Comparison of ENCODE assay signal across 4 fruit fly cellular contexts in the genomic region with DNA sequence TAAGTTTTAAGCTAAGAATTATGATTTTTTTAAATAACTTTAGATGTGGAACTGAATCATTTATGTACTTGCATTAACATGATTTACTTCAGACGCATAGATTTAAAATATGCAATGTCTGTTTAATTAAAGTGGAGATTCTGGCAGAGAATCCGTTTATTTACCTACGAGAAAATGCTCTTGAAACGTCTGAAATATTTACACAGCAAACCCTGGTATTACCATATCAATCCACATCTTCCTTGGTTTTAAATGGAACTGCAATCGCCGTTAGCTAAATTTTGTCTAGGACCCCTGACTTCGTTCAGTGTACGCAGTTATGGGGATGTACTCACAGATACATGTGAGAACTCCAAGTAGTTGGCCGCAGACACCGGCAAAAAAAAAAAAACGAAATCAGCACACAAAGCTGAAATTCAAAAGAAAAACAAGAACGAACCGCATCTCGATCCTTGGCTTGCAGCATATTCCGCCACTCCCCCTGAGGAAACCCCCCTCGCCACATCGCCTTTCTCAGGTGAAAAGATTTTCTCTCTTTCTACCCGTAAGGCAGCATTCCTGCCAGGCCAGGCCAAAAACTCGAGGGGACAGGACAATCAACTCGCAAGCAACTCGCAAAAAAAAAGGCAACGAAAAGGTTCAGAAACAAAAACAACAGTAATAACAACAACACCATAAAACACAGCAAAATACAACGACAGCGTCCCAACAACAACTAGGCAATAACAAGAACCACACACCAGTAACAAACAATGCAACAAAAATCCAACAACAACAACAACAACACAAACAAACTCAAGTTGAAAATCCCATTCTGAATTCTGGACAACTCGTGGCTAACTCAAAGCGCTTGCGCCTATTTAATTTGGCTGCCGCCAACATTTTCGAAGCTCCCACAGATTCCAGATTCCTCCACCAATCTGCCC.
TF ChIP-seq lines count a peak whose summit lies in the region.

No protein-coding gene starts in this region.

TF ChIP-seq in whole organism, embryonic, 481 proteins besides CTCF, POLR2A, EP300 and RAD21 (continued from another document and continues in another):
- TF ChIP-seq Hey (tag; optimal IDR thresholded peaks at IDR 0.05; lab: Kevin White, UChicago), result no peak
- no peak for TF ChIP-seq NK7.1 (GFP tag; optimal IDR thresholded peaks at IDR 0.05; lab: Kevin White, UChicago)
- TF ChIP-seq sug (tag; optimal IDR thresholded peaks at IDR 0.05; lab: Kevin White, UChicago), result no peak
- no peak for TF ChIP-seq Jarid2 (GFP tag; optimal IDR thresholded peaks at IDR 0.05; lab: Kevin White, UChicago)
- no peak for TF ChIP-seq repo (GFP tag; optimal IDR thresholded peaks at IDR 0.05; lab: Kevin White, UChicago)
- TF ChIP-seq BEAF-32 (GFP tag; optimal IDR thresholded peaks at IDR 0.05; lab: Kevin White, UChicago), result no peak
- TF ChIP-seq C15 (GFP tag; IDR thresholded peaks at IDR 0.05; lab: Robert Waterston, UW), result no peak
- TF ChIP-seq CG32532 (GFP tag; IDR thresholded peaks at IDR 0.05; lab: Robert Waterston, UW), result no peak
- no peak for TF ChIP-seq CG42726 (GFP tag; IDR thresholded peaks at IDR 0.05; lab: Robert Waterston, UW; ENCODE audit: partially characterized antibody)
- no peak for TF ChIP-seq CG10366 (GFP tag; IDR thresholded peaks at IDR 0.05; lab: Robert Waterston, UW)
- TF ChIP-seq lbe (GFP tag; optimal IDR thresholded peaks at IDR 0.05; lab: Kevin White, UChicago), result peak; percentile 61
- no peak for TF ChIP-seq ci (GFP tag; IDR thresholded peaks at IDR 0.05; lab: Robert Waterston, UW)
- TF ChIP-seq Fer1 (GFP tag; optimal IDR thresholded peaks at IDR 0.05; lab: Kevin White, UChicago), result no peak
- peak; percentile 95 for TF ChIP-seq CG4360 (GFP tag; IDR thresholded peaks at IDR 0.05; lab: Robert Waterston, UW)
- TF ChIP-seq CG6813 (GFP tag; optimal IDR thresholded peaks at IDR 0.05; lab: Kevin White, UChicago), result no peak
- TF ChIP-seq eve (GFP tag; optimal IDR thresholded peaks at IDR 0.05; lab: Kevin White, UChicago), result peak in 1 of 2 experiments; percentile 34
- TF ChIP-seq lmd (GFP tag; IDR thresholded peaks at IDR 0.05; lab: Robert Waterston, UW), result no peak
- no peak for TF ChIP-seq wek (GFP tag; optimal IDR thresholded peaks at IDR 0.05; lab: Kevin White, UChicago)
- no peak for TF ChIP-seq CG4707 (GFP tag; optimal IDR thresholded peaks at IDR 0.05; lab: Kevin White, UChicago)
- TF ChIP-seq zfh2 (GFP tag; optimal IDR thresholded peaks at IDR 0.05; lab: Kevin White, UChicago), result no peak
- no peak for TF ChIP-seq CG18476 (GFP tag; optimal IDR thresholded peaks at IDR 0.05; lab: Kevin White, UChicago)
- no peak for TF ChIP-seq knrl (GFP tag; IDR thresholded peaks at IDR 0.05; lab: Robert Waterston, UW; ENCODE audit: partially characterized antibody)
- no peak for TF ChIP-seq schlank (tag; optimal IDR thresholded peaks at IDR 0.05; lab: Kevin White, UChicago)
- TF ChIP-seq CG2120 (GFP tag; optimal IDR thresholded peaks at IDR 0.05; lab: Kevin White, UChicago), result no peak
- TF ChIP-seq Gug (GFP tag; IDR thresholded peaks at IDR 0.05; lab: Robert Waterston, UW), result no peak
- TF ChIP-seq kay (GFP tag; optimal IDR thresholded peaks at IDR 0.05; lab: Kevin White, UChicago), result no peak
- TF ChIP-seq gfzf (GFP tag; optimal IDR thresholded peaks at IDR 0.05; lab: Kevin White, UChicago), result no peak
- TF ChIP-seq CG10959 (GFP tag; IDR thresholded peaks at IDR 0.05; lab: Robert Waterston, UW), result no peak
- TF ChIP-seq nerfin-2 (GFP tag; IDR thresholded peaks at IDR 0.05; lab: Robert Waterston, UW; ENCODE audit: partially characterized antibody), result no peak
- no peak for TF ChIP-seq h (optimal IDR thresholded peaks at IDR 0.05; lab: Kevin White, UChicago)
- no peak for TF ChIP-seq onecut (GFP tag; IDR thresholded peaks at IDR 0.05; lab: Robert Waterston, UW)
- TF ChIP-seq sisA (GFP tag; IDR thresholded peaks at IDR 0.05; lab: Robert Waterston, UW), result no peak

TF ChIP-seq in whole organism, prepupa, 60 proteins besides CTCF, POLR2A, EP300 and RAD21 (continued from another document and continues in another):
- peak; percentile 90 for TF ChIP-seq Eip75B (GFP tag; optimal IDR thresholded peaks at IDR 0.05; lab: Kevin White, UChicago)
- TF ChIP-seq CG11294 (GFP tag; IDR thresholded peaks at IDR 0.05; lab: Robert Waterston, UW), result no peak
- TF ChIP-seq CG1621 (tag; optimal IDR thresholded peaks at IDR 0.05; lab: Kevin White, UChicago), result peak; percentile 69
- TF ChIP-seq CG11762 (GFP tag; optimal IDR thresholded peaks at IDR 0.05; lab: Kevin White, UChicago; ENCODE audit: insufficient read depth), result peak; percentile 74
- peak; percentile 87 for TF ChIP-seq CG32006 (GFP tag; optimal IDR thresholded peaks at IDR 0.05; lab: Kevin White, UChicago)
- peak; percentile 95 for TF ChIP-seq Met (GFP tag; optimal IDR thresholded peaks at IDR 0.05; lab: Kevin White, UChicago)
- peak; percentile 87 for TF ChIP-seq acj6 (GFP tag; optimal IDR thresholded peaks at IDR 0.05; lab: Kevin White, UChicago)
- no peak for TF ChIP-seq fd85E (GFP tag; optimal IDR thresholded peaks at IDR 0.05; lab: Kevin White, UChicago)
- TF ChIP-seq fd59A (GFP tag; optimal IDR thresholded peaks at IDR 0.05; lab: Kevin White, UChicago), result peak; percentile 89
- peak; percentile 93 for TF ChIP-seq cyc (GFP tag; optimal IDR thresholded peaks at IDR 0.05; lab: Kevin White, UChicago)
- TF ChIP-seq Eip78C (GFP tag; lab: Kevin White, UChicago), result peak; percentile 97
- peak; percentile 93 for TF ChIP-seq CG31627 (GFP tag; optimal IDR thresholded peaks at IDR 0.05; lab: Kevin White, UChicago)
- peak; percentile 87 for TF ChIP-seq CG6792 (GFP tag; optimal IDR thresholded peaks at IDR 0.05; lab: Kevin White, UChicago)
- TF ChIP-seq CG7368 (GFP tag; optimal IDR thresholded peaks at IDR 0.05; lab: Kevin White, UChicago), result peak; percentile 58
- peak; percentile 96 for TF ChIP-seq esn (GFP tag; optimal IDR thresholded peaks at IDR 0.05; lab: Kevin White, UChicago)
- peak; percentile 98 for TF ChIP-seq svp (GFP tag; lab: Kevin White, UChicago)
- TF ChIP-seq Lpt (GFP tag; optimal IDR thresholded peaks at IDR 0.05; lab: Kevin White, UChicago), result peak; percentile 47
- peak; percentile 76 for TF ChIP-seq net (GFP tag; optimal IDR thresholded peaks at IDR 0.05; lab: Kevin White, UChicago)
- peak; percentile 56 for TF ChIP-seq CG8319 (GFP tag; optimal IDR thresholded peaks at IDR 0.05; lab: Kevin White, UChicago)
- TF ChIP-seq vri (GFP tag; optimal IDR thresholded peaks at IDR 0.05; lab: Kevin White, UChicago), result peak; percentile 73
- TF ChIP-seq CG6276 (GFP tag; optimal IDR thresholded peaks at IDR 0.05; lab: Kevin White, UChicago), result peak; percentile 59
- peak; percentile 81 for TF ChIP-seq CG8632 (GFP tag; optimal IDR thresholded peaks at IDR 0.05; lab: Kevin White, UChicago)
- peak; percentile 85 for TF ChIP-seq achi (GFP tag; optimal IDR thresholded peaks at IDR 0.05; lab: Kevin White, UChicago)
- peak; percentile 60 for TF ChIP-seq CG9139 (GFP tag; optimal IDR thresholded peaks at IDR 0.05; lab: Kevin White, UChicago)
- peak; percentile 92 for TF ChIP-seq Sox14 (GFP tag; optimal IDR thresholded peaks at IDR 0.05; lab: Kevin White, UChicago)
- peak; percentile 91 for TF ChIP-seq CG3032 (tag; optimal IDR thresholded peaks at IDR 0.05; lab: Kevin White, UChicago)
- peak; percentile 64 for TF ChIP-seq Hr4 (GFP tag; optimal IDR thresholded peaks at IDR 0.05; lab: Kevin White, UChicago)
- TF ChIP-seq Hr39 (GFP tag; optimal IDR thresholded peaks at IDR 0.05; lab: Kevin White, UChicago), result peak; percentile 93
- peak; percentile 76 for TF ChIP-seq Sox15 (GFP tag; optimal IDR thresholded peaks at IDR 0.05; lab: Kevin White, UChicago)
- TF ChIP-seq Eip93F (GFP tag; optimal IDR thresholded peaks at IDR 0.05; lab: Kevin White, UChicago), result peak; percentile 74
- peak; percentile 92 for TF ChIP-seq Smox (GFP tag; optimal IDR thresholded peaks at IDR 0.05; lab: Kevin White, UChicago)

TF ChIP-seq in whole organism, pupa, 21 proteins besides CTCF, POLR2A, EP300 and RAD21 (continued from another document):
- TF ChIP-seq CG14655 (GFP tag; optimal IDR thresholded peaks at IDR 0.05; lab: Kevin White, UChicago), result peak; percentile 92

TF ChIP-seq in whole organism, wandering third instar larva, 38 proteins besides CTCF, POLR2A, EP300 and RAD21 (continued from another document):
- TF ChIP-seq foxo (GFP tag; optimal IDR thresholded peaks at IDR 0.05; lab: Kevin White, UChicago) (peak in 1 of 2 experiments; percentile 92), CrebA (GFP tag; optimal IDR thresholded peaks at IDR 0.05; lab: Kevin White, UChicago; ENCODE audit: borderline replicate concordance) (peak; percentile 48), Mio (GFP tag; optimal IDR thresholded peaks at IDR 0.05; lab: Kevin White, UChicago) (no peak), dsf (GFP tag; optimal IDR thresholded peaks at IDR 0.05; lab: Kevin White, UChicago; ENCODE audit: borderline replicate concordance) (peak; percentile 30), CG9705 (GFP tag; optimal IDR thresholded peaks at IDR 0.05; lab: Kevin White, UChicago) (peak; percentile 78), br (GFP tag; optimal IDR thresholded peaks at IDR 0.05; lab: Kevin White, UChicago) (peak; percentile 87), pan (optimal IDR thresholded peaks at IDR 0.05; lab: Kevin White, UChicago) (no peak), jim (GFP tag; optimal IDR thresholded peaks at IDR 0.05; lab: Kevin White, UChicago) (peak; percentile 17), OdsH (GFP tag; optimal IDR thresholded peaks at IDR 0.05; lab: Kevin White, UChicago) (peak; percentile 85), h (GFP tag; optimal IDR thresholded peaks at IDR 0.05; lab: Kevin White, UChicago) (peak; percentile 88), dmrt93B (GFP tag; optimal IDR thresholded peaks at IDR 0.05; lab: Kevin White, UChicago) (peak; percentile 89), Dfd (GFP tag; optimal IDR thresholded peaks at IDR 0.05; lab: Kevin White, UChicago) (no peak), CG32264 (GFP tag; optimal IDR thresholded peaks at IDR 0.05; lab: Kevin White, UChicago) (peak; percentile 61), ey (GFP tag; optimal IDR thresholded peaks at IDR 0.05; lab: Kevin White, UChicago) (peak; percentile 90), dl (GFP tag; optimal IDR thresholded peaks at IDR 0.05; lab: Kevin White, UChicago; ENCODE audit: insufficient read depth in 1 of 2, partially characterized antibody in 2 of 2) (no peak), Hr78 (GFP tag; optimal IDR thresholded peaks at IDR 0.05; lab: Kevin White, UChicago) (no peak)
